Fruit fly (Drosophila melanogaster): ENCODE measurements around the gene CG45492.

The CG45492 gene

dm6 chrX:19897328-19897990 is 46.5 kb downstream of the CG45492 start:
- TF ChIP-seq CG17801 (GFP tag; optimal IDR thresholded peaks at IDR 0.05; ENCODE audit: partially characterized antibody) = no peak
